Fruit fly (Drosophila melanogaster): Measurements from ENCODE around the gene CG31415.

CG31415 gene

DNA sequence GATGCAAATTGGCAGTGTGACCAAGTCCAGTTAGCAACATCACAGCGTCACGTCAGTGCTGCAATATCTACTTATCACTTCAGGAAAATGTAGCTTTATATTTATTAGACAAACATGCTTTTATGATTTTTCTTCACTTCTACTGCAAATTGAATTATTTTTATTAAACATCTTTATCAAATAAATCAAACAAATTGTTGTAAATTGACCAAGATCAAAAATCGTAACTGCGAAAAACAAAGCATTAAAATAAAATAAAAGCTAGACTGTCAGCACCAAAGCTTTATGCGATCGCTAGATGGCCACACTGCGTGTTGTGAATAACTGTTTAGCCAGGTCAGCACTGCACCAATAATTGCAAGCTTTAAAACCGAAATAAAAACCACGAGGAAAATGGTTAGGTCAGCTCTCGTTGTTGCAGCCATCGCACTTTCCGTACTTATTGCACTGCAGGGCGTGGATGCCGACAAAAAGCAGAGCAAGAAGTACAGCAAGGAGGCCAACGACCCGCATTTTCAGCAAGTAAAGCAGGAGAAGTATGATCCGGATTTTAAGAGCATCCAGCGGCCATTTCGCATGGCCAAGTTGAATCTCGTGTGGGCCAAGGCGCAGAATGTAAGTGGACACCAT lies 48.0 kb downstream of the CG31415 start, which contains the start of the genes CG12945 and CG8507 (continued):
- TF ChIP-seq CG17361 (GFP tag; IDR thresholded peaks at IDR 0.05) (peak; percentile 69), dysf (GFP tag; IDR thresholded peaks at IDR 0.05) (peak; percentile 34; the same call in 1 of the 3 replicates), org-1 (GFP tag; optimal IDR thresholded peaks at IDR 0.05) (no peak), crp (GFP tag; optimal IDR thresholded peaks at IDR 0.05) (peak in 1 of 2 experiments; percentile 8), pho (GFP tag; optimal IDR thresholded peaks at IDR 0.05) (peak; percentile 33), p53 (GFP tag; optimal IDR thresholded peaks at IDR 0.05) (no peak), CG13624 (GFP tag; optimal IDR thresholded peaks at IDR 0.05) (peak; percentile 42), Med (GFP tag) (peak; percentile 85), ssp (GFP tag; IDR thresholded peaks at IDR 0.05) (peak; percentile 40), Abd-B (GFP tag; optimal IDR thresholded peaks at IDR 0.05) (peak; percentile 76), MBD-R2 (GFP tag; IDR thresholded peaks at IDR 0.05) (peak; percentile 75), CG13424 (tag; optimal IDR thresholded peaks at IDR 0.05) (peak; percentile 67), H15 (GFP tag; IDR thresholded peaks at IDR 0.05) (no peak), tin (GFP tag; optimal IDR thresholded peaks at IDR 0.05) (peak; percentile 46), CG10267 (tag; optimal IDR thresholded peaks at IDR 0.05) (peak; percentile 35), Dp (GFP tag; optimal IDR thresholded peaks at IDR 0.05) (peak; percentile 32), bsh (GFP tag; optimal IDR thresholded peaks at IDR 0.05) (peak in 1 of 2 experiments; percentile 20), CG2116 (GFP tag; optimal IDR thresholded peaks at IDR 0.05) (peak; percentile 59), Ssrp (tag; optimal IDR thresholded peaks at IDR 0.05) (peak; percentile 28), CG14441 (GFP tag; IDR thresholded peaks at IDR 0.05) (0 out of 2 replicates have a peak, but pooled peaks have one; percentile 17), al (GFP tag; IDR thresholded peaks at IDR 0.05) (peak; percentile 37; the same call in 1 of the 2 replicates), Sry-δ (GFP tag; optimal IDR thresholded peaks at IDR 0.05) (peak; percentile 39), Sry-β (GFP tag; optimal IDR thresholded peaks at IDR 0.05) (peak; percentile 96), CG9437 (GFP tag; optimal IDR thresholded peaks at IDR 0.05) (peak; percentile 33), grau (tag; optimal IDR thresholded peaks at IDR 0.05) (peak; percentile 63), Atf-2 (GFP tag; optimal IDR thresholded peaks at IDR 0.05) (peak; percentile 53), zen (tag; optimal IDR thresholded peaks at IDR 0.05) (peak; percentile 25), stwl (tag; optimal IDR thresholded peaks at IDR 0.05) (peak; percentile 65), Trl (optimal IDR thresholded peaks at IDR 0.05) (no peak), Trl (GFP tag; optimal IDR thresholded peaks at IDR 0.05) (peak; percentile 4), Dll (GFP tag; IDR thresholded peaks at IDR 0.05; ENCODE audit: partially characterized antibody) (0 out of 4 replicates have a peak, but pooled peaks have one; percentile 37), tgo (GFP tag; IDR thresholded peaks at IDR 0.05) (peak; percentile 56; the same call in 2 of the 3 replicates), vvl (GFP tag; IDR thresholded peaks at IDR 0.05) (peak; percentile 31; the same call in 1 of the 2 replicates), CG5180 (GFP tag; optimal IDR thresholded peaks at IDR 0.05) (no peak), HLH54F (GFP tag; optimal IDR thresholded peaks at IDR 0.05) (peak; percentile 33), gfzf (GFP tag; optimal IDR thresholded peaks at IDR 0.05) (peak; percentile 79), repo (GFP tag; optimal IDR thresholded peaks at IDR 0.05) (no peak), dmrt11E (tag; optimal IDR thresholded peaks at IDR 0.05) (peak; percentile 4), ind (GFP tag; optimal IDR thresholded peaks at IDR 0.05) (peak; percentile 49), CG15696 (tag; optimal IDR thresholded peaks at IDR 0.05) (peak; percentile 48), CG9215 (GFP tag; IDR thresholded peaks at IDR 0.05) (peak; percentile 29; the same call in 1 of the 2 replicates), ewg (GFP tag; optimal IDR thresholded peaks at IDR 0.05) (no peak), kay (GFP tag; optimal IDR thresholded peaks at IDR 0.05) (peak; percentile 21), pros (GFP tag; optimal IDR thresholded peaks at IDR 0.05) (no peak), tio (GFP tag; optimal IDR thresholded peaks at IDR 0.05) (no peak), ken (GFP tag; IDR thresholded peaks at IDR 0.05) (0 out of 3 replicates have a peak, but pooled peaks have one; percentile 28), Elba2 (GFP tag; optimal IDR thresholded peaks at IDR 0.05) (peak; percentile 37), HLH3B (GFP tag; IDR thresholded peaks at IDR 0.05) (no peak), zfh2 (GFP tag; optimal IDR thresholded peaks at IDR 0.05) (peak; percentile 69)
